Fruit fly (Drosophila melanogaster): ENCODE data around the gene CG6885.

The CG6885 gene

DNA sequence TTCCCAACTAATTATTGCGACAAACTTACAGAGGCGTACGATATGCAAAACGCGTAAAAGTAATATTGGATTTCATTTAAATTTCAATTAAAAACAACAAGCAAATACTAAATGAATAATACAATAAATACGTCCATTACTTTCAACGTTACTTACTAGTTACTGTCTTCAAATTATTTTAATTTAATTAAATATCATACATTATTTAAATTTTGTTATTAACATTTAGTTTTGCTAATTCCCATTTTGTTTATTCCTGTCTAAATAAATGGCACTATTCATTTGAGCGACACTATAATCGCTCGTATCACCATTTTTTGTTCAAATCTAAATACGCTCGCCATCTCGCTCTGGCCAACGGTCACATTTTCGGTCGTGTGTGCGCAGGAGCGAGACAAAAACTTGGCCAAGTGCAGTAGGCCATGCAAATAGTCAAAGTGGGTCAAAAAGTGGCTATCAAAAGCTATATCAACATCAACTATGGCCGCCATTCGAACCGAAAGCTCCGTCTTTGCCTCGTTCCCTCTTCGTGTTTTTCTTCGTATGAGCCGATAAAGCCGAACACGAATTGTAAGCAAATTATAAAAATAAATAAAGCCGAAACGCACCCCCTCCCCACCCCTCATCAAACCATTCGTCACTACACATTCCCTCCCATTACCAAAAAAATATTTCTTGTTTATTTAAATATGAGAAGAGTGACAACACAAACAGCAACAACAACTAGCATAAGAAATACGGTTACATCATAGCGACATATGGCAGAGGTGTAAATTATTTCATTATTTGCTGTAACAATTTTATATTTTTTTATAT is 45.1 kb downstream of the CG6885 start (continued):
- peak; percentile 100 for TF ChIP-seq chinmo (GFP tag; IDR thresholded peaks at IDR 0.05; ENCODE audit: partially characterized antibody)
- peak; percentile 40; the same call in 1 of the 3 replicates for TF ChIP-seq H15 (GFP tag; IDR thresholded peaks at IDR 0.05)
- no peak for TF ChIP-seq yki (optimal IDR thresholded peaks at IDR 0.05)
- TF ChIP-seq jumu (GFP tag; optimal IDR thresholded peaks at IDR 0.05), result no peak
- TF ChIP-seq ttk (GFP tag; IDR thresholded peaks at IDR 0.05), result no peak
- TF ChIP-seq CkIIα-i1 (GFP tag; IDR thresholded peaks at IDR 0.05), result no peak
- no peak for TF ChIP-seq ssp (GFP tag; IDR thresholded peaks at IDR 0.05)
- no peak for TF ChIP-seq tin (GFP tag; optimal IDR thresholded peaks at IDR 0.05)
- no peak for TF ChIP-seq lov (optimal IDR thresholded peaks at IDR 0.05)
- TF ChIP-seq lov (GFP tag; IDR thresholded peaks at IDR 0.05), result no peak
- no peak for TF ChIP-seq tup (GFP tag; optimal IDR thresholded peaks at IDR 0.05)
- peak; percentile 17 for TF ChIP-seq grau (tag; optimal IDR thresholded peaks at IDR 0.05)
- TF ChIP-seq CTCF (GFP tag; optimal IDR thresholded peaks at IDR 0.05), result no peak
- no peak for TF ChIP-seq luna (GFP tag; optimal IDR thresholded peaks at IDR 0.05)
- no peak for TF ChIP-seq CG14710 (tag; optimal IDR thresholded peaks at IDR 0.05)
- TF ChIP-seq CG9727 (GFP tag; optimal IDR thresholded peaks at IDR 0.05), result peak; percentile 6
- no peak for TF ChIP-seq slbo (GFP tag; IDR thresholded peaks at IDR 0.05)
- no peak for TF ChIP-seq CG15073 (GFP tag; optimal IDR thresholded peaks at IDR 0.05)
- no peak for TF ChIP-seq nom (GFP tag; optimal IDR thresholded peaks at IDR 0.05)
- TF ChIP-seq Hr3 (GFP tag; optimal IDR thresholded peaks at IDR 0.05), result peak; percentile 97
- TF ChIP-seq ara (GFP tag; IDR thresholded peaks at IDR 0.05), result peak; percentile 56; the same call in 1 of the 2 replicates
- TF ChIP-seq Opbp (GFP tag; IDR thresholded peaks at IDR 0.05; ENCODE audit: partially characterized antibody), result no peak
- TF ChIP-seq da (GFP tag; optimal IDR thresholded peaks at IDR 0.05), result peak; percentile 5
- no peak for TF ChIP-seq CG4617 (GFP tag; optimal IDR thresholded peaks at IDR 0.05; ENCODE audit: borderline replicate concordance)
- TF ChIP-seq dpn (GFP tag; optimal IDR thresholded peaks at IDR 0.05), result peak; percentile 11 to 31
- no peak for TF ChIP-seq CG17829 (tag; optimal IDR thresholded peaks at IDR 0.05)
- peak; percentile 37; the same call in 1 of the 2 replicates for TF ChIP-seq danr (GFP tag; IDR thresholded peaks at IDR 0.05)
- TF ChIP-seq Dip3 (GFP tag; optimal IDR thresholded peaks at IDR 0.05), result peak; percentile 25
- peak; percentile 78 for TF ChIP-seq CG17912 (GFP tag; optimal IDR thresholded peaks at IDR 0.05)
- TF ChIP-seq fu2 (GFP tag; optimal IDR thresholded peaks at IDR 0.05), result no peak
- TF ChIP-seq HLHmδ (GFP tag; optimal IDR thresholded peaks at IDR 0.05), result no peak
- TF ChIP-seq Eip74EF (GFP tag; optimal IDR thresholded peaks at IDR 0.05), result peak in 1 of 2 experiments; percentile 62
- TF ChIP-seq Max (GFP tag; optimal IDR thresholded peaks at IDR 0.05), result peak; percentile 46
- TF ChIP-seq shn (GFP tag; optimal IDR thresholded peaks at IDR 0.05), result peak; percentile 11
- TF ChIP-seq CG11085 (GFP tag; IDR thresholded peaks at IDR 0.05), result no peak
- peak; percentile 19 for TF ChIP-seq CG13123 (GFP tag; optimal IDR thresholded peaks at IDR 0.05)
- TF ChIP-seq Dbx (GFP tag; IDR thresholded peaks at IDR 0.05), result peak; percentile 60; the same call in 2 of the 3 replicates
- peak; percentile 71 for TF ChIP-seq Rfx (GFP tag; IDR thresholded peaks at IDR 0.05)
- TF ChIP-seq nau (GFP tag; optimal IDR thresholded peaks at IDR 0.05), result peak; percentile 83
- no peak for TF ChIP-seq CG31388 (GFP tag; optimal IDR thresholded peaks at IDR 0.05)
- no peak for TF ChIP-seq sc (optimal IDR thresholded peaks at IDR 0.05)
- no peak for TF ChIP-seq sc (GFP tag; optimal IDR thresholded peaks at IDR 0.05)
- no peak for TF ChIP-seq klu (GFP tag; IDR thresholded peaks at IDR 0.05)
- peak; percentile 57 for TF ChIP-seq CG10147 (GFP tag; optimal IDR thresholded peaks at IDR 0.05)
- TF ChIP-seq nerfin-2 (GFP tag; IDR thresholded peaks at IDR 0.05; ENCODE audit: partially characterized antibody), result no peak
- no peak for TF ChIP-seq D19B (GFP tag; optimal IDR thresholded peaks at IDR 0.05)
- TF ChIP-seq CG18476 (GFP tag; optimal IDR thresholded peaks at IDR 0.05), result peak; percentile 34
- peak; percentile 93 for TF ChIP-seq sens (GFP tag)
- peak; percentile 86 for TF ChIP-seq HmgZ (tag; optimal IDR thresholded peaks at IDR 0.05)
- peak; percentile 48 for TF ChIP-seq CG12104 (GFP tag; optimal IDR thresholded peaks at IDR 0.05)
- TF ChIP-seq CG12299 (tag; optimal IDR thresholded peaks at IDR 0.05), result peak; percentile 31

Data from whole organism, embryonic.